Worm (Caenorhabditis elegans) whole organism, early embryonic: ENCODE data around the gene Y59E9AL.8.

ENCODE experiments used
- B0310.2 ChIP-seq: sonication (generic microtip); optimal IDR thresholded peaks from 2 replicates; lab custom pipeline; 2016; ENCODE audit warnings: mild to moderate bottlenecking, missing genetic modification characterization, missing compliant biosample characterization
- F13C5.2 ChIP-seq: sonication (generic microtip); optimal IDR thresholded peaks from 2 replicates; lab custom pipeline; 2017; ENCODE audit warnings: mild to moderate bottlenecking, missing genetic modification characterization, inconsistent platforms, missing compliant biosample characterization
- ama-1 ChIP-seq: fragments of 150-350 bp; optimal IDR thresholded peaks from 2 replicates; lab custom pipeline; 2014
- ceh-13 ChIP-seq: fragments of 200-800 bp; sonication (Bioruptor generic); optimal IDR thresholded peaks from 2 replicates; lab custom pipeline; 2018; ENCODE audit warnings: mild to moderate bottlenecking, missing genetic modification characterization, missing compliant biosample characterization
- ets-7 ChIP-seq: sonication (generic microtip); optimal IDR thresholded peaks from 2 replicates; lab custom pipeline; 2016; ENCODE audit warnings: missing genotype, missing genetic modification characterization, missing compliant biosample characterization
- flt-1 ChIP-seq: fragments of 200-800 bp; sonication (Bioruptor generic); IDR thresholded peaks from 2 replicates; pipeline ENCODE4 v1.3.6; 2022; ENCODE audit warnings: missing genetic modification characterization, missing compliant biosample characterization
- hmg-4 ChIP-seq: fragments of 200-800 bp; sonication (Bioruptor generic); optimal IDR thresholded peaks from 2 replicates; lab custom pipeline; 2018; ENCODE audit warnings: mild to moderate bottlenecking, missing genetic modification characterization, missing compliant biosample characterization
- hnd-1 ChIP-seq: sonication (generic microtip); optimal IDR thresholded peaks from 2 replicates; lab custom pipeline; 2016; ENCODE audit warnings: missing genetic modification characterization, missing compliant biosample characterization
- sea-1 ChIP-seq: fragments of 200-800 bp; sonication (Bioruptor generic); conservative IDR thresholded peaks from 2 replicates; pipeline ENCODE4 v1.3.6; 2022; ENCODE audit warnings: missing genetic modification characterization, missing compliant biosample characterization
- tbx-11 ChIP-seq: fragments of 200-800 bp; sonication (Bioruptor generic); IDR thresholded peaks from 2 replicates; pipeline ENCODE4 v1.3.6; 2022; ENCODE audit warnings: missing genetic modification characterization, missing compliant biosample characterization
- tbx-37 ChIP-seq: fragments of 200-800 bp; sonication (Bioruptor generic); conservative IDR thresholded peaks from 2 replicates; pipeline ENCODE4 v1.3.6; 2022; ENCODE audit warnings: missing genetic modification reagents, missing genetic modification characterization, missing compliant biosample characterization
- tra-4 ChIP-seq: sonication (generic microtip); optimal IDR thresholded peaks from 2 replicates; lab custom pipeline; 2017; ENCODE audit warnings: missing genetic modification characterization, missing compliant biosample characterization

DNA sequence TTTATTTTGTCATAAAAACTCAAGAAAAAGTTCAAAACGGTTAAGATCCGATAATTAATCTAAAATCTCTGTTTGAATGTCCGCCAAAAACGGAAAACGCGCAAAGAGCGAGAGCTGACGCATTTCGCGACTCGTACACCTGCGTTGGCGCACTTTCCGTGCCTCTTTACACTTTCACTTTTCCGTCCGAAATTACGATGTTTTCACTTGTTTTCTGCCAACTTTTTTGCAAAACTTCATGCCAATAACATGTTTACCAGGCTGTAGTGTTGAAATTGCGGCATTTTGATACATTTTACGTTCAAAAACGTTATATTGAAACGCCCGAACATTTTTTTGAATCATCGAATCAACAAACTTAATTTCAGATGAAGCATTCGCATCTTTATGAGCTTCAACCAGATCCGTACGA is 40.4 kb downstream of the Y59E9AL.8 start, which contains the start of gene W03F8.4:
- TF ChIP-seq flt-1 (GFP tag; lab: Robert Waterston, UW) (peak; percentile 62; the same call in 1 of the 2 replicates), hmg-4 (peak; percentile 49), ama-1 (lab: Kevin White, UChicago) (peak; percentile 92), tbx-11 (peak; percentile 63; the same call in 1 of the 2 replicates), B0310.2 (tag; lab: Kevin White, UChicago) (peak; percentile 53), ceh-13 (no peak), hnd-1 (tag; lab: Kevin White, UChicago) (no peak), F13C5.2 (tag; lab: Kevin White, UChicago) (peak; percentile 73), tbx-37 (no peak; the same call in 1 of the 2 replicates), tra-4 (tag; lab: Kevin White, UChicago) (peak; percentile 4), sea-1 (GFP tag; lab: Robert Waterston, UW) (peak; percentile 67; the same call in 1 of the 2 replicates), ets-7 (tag; lab: Kevin White, UChicago) (no peak)
